Fruit fly (Drosophila melanogaster): ENCODE results near the gene CG42450.

CG42450 gene

DNA sequence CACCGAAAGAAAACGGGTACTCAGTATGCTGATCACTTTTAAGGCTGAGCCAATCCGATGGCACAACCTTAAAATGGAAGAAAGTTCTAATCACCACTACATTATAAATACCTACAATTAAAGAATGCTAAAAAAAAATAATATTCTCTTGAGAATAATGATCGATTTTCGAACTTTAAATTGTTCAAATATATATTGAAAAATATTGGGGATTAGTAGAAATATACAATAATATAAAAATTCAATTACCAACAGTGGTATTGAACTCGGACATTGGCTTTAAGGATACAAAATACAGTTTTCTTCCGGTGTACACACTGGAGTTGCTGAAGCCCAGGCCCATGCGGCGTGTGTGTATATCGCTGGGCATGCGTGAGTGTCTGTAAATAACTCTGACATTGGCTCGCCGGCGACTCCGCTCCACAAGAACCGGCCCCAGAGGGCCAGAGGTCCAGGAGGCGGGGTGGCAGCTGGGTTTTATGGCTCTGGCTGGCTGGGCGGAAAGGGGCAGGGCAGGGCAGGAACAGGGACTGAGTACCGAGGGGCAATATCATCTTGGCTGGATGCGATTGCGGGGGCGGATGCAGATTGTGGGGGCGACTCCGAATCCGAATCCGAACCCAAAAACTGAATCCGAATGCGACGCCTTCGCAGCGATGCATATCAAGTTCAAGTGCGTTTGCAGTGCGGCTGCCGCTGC, 37.1 kb upstream of the CG42450 start (continued):
- TF ChIP-seq Hr78 (GFP tag; optimal IDR thresholded peaks at IDR 0.05), result peak in 1 of 2 experiments; percentile 42
- no peak for TF ChIP-seq Atf6 (GFP tag; IDR thresholded peaks at IDR 0.05)
- no peak for TF ChIP-seq CG13296 (GFP tag; optimal IDR thresholded peaks at IDR 0.05)
- no peak for TF ChIP-seq Neu2 (GFP tag; optimal IDR thresholded peaks at IDR 0.05; ENCODE audit: borderline replicate concordance)
- no peak for TF ChIP-seq tna (GFP tag; IDR thresholded peaks at IDR 0.05; ENCODE audit: partially characterized antibody)
- peak; percentile 28 for TF ChIP-seq HmgZ (tag; optimal IDR thresholded peaks at IDR 0.05)
- TF ChIP-seq ato (GFP tag; IDR thresholded peaks at IDR 0.05; ENCODE audit: partially characterized antibody), result no peak
- no peak for TF ChIP-seq chm (GFP tag; IDR thresholded peaks at IDR 0.05)
- no peak for TF ChIP-seq Sin3A (optimal IDR thresholded peaks at IDR 0.05)
- no peak for TF ChIP-seq CG14441 (GFP tag; IDR thresholded peaks at IDR 0.05)
- peak; percentile 76 for TF ChIP-seq dmrt99B (tag; optimal IDR thresholded peaks at IDR 0.05)
- TF ChIP-seq dysf (GFP tag; IDR thresholded peaks at IDR 0.05), result peak; percentile 41; the same call in 1 of the 3 replicates
- no peak for TF ChIP-seq dm (GFP tag; optimal IDR thresholded peaks at IDR 0.05)
- peak; percentile 51 for TF ChIP-seq CG10209 (GFP tag; optimal IDR thresholded peaks at IDR 0.05)
- TF ChIP-seq CG15601 (tag; optimal IDR thresholded peaks at IDR 0.05), result peak; percentile 87
- no peak for TF ChIP-seq CG5180 (GFP tag; optimal IDR thresholded peaks at IDR 0.05)
- TF ChIP-seq croc (GFP tag; conservative IDR thresholded peaks at IDR 0.05), result peak; percentile 59
- peak; percentile 49 for TF ChIP-seq CG6254 (GFP tag; optimal IDR thresholded peaks at IDR 0.05)
- no peak for TF ChIP-seq psq (GFP tag; optimal IDR thresholded peaks at IDR 0.05)
- TF ChIP-seq Doc3 (GFP tag; IDR thresholded peaks at IDR 0.05; ENCODE audit: partially characterized antibody), result no peak
- peak; percentile 52 for TF ChIP-seq Lhr (GFP tag; optimal IDR thresholded peaks at IDR 0.05)
- no peak for TF ChIP-seq yki (optimal IDR thresholded peaks at IDR 0.05)
- no peak for TF ChIP-seq da (GFP tag; optimal IDR thresholded peaks at IDR 0.05)
- TF ChIP-seq slbo (GFP tag; IDR thresholded peaks at IDR 0.05), result no peak
- no peak for TF ChIP-seq CG2129 (GFP tag; IDR thresholded peaks at IDR 0.05; ENCODE audit: partially characterized antibody)
- TF ChIP-seq vfl (GFP tag; optimal IDR thresholded peaks at IDR 0.05), result no peak
- TF ChIP-seq sob (GFP tag; IDR thresholded peaks at IDR 0.05), result no peak
- no peak for TF ChIP-seq Jarid2 (GFP tag; optimal IDR thresholded peaks at IDR 0.05)
- no peak for TF ChIP-seq CG17568 (GFP tag; optimal IDR thresholded peaks at IDR 0.05)
- TF ChIP-seq stc (GFP tag; IDR thresholded peaks at IDR 0.05), result no peak
- no peak for TF ChIP-seq Adf1 (GFP tag; IDR thresholded peaks at IDR 0.05)
- no peak for TF ChIP-seq gcm2 (GFP tag; optimal IDR thresholded peaks at IDR 0.05)
- TF ChIP-seq pum (GFP tag; optimal IDR thresholded peaks at IDR 0.05), result peak; percentile 21
- TF ChIP-seq otp (GFP tag; IDR thresholded peaks at IDR 0.05), result no peak
- TF ChIP-seq sug (tag; optimal IDR thresholded peaks at IDR 0.05), result no peak
- no peak for TF ChIP-seq gsb (GFP tag; IDR thresholded peaks at IDR 0.05)
- TF ChIP-seq Xrp1 (GFP tag; IDR thresholded peaks at IDR 0.05), result peak; percentile 71
- no peak for TF ChIP-seq D19B (GFP tag; optimal IDR thresholded peaks at IDR 0.05)
- TF ChIP-seq z (GFP tag; IDR thresholded peaks at IDR 0.05), result no peak
- TF ChIP-seq rib (GFP tag; IDR thresholded peaks at IDR 0.05), result no peak
- TF ChIP-seq CG4360 (GFP tag; IDR thresholded peaks at IDR 0.05), result no peak
- peak; percentile 61 for TF ChIP-seq ATbp (GFP tag; optimal IDR thresholded peaks at IDR 0.05)
- peak; percentile 5 for TF ChIP-seq CG8281 (tag; optimal IDR thresholded peaks at IDR 0.05)
- TF ChIP-seq CG3847 (GFP tag; IDR thresholded peaks at IDR 0.05), result no peak
- TF ChIP-seq CG7357 (GFP tag; IDR thresholded peaks at IDR 0.05), result peak; percentile 38; the same call in 1 of the 3 replicates
- TF ChIP-seq ham (GFP tag; IDR thresholded peaks at IDR 0.05), result no peak
- no peak for TF ChIP-seq CG14014 (GFP tag; IDR thresholded peaks at IDR 0.05)
- TF ChIP-seq CG12104 (GFP tag; optimal IDR thresholded peaks at IDR 0.05), result peak; percentile 13
- TF ChIP-seq ind (GFP tag; optimal IDR thresholded peaks at IDR 0.05), result peak; percentile 14
- peak; percentile 83 for TF ChIP-seq CG2712 (tag; optimal IDR thresholded peaks at IDR 0.05)
- TF ChIP-seq CG10274 (GFP tag; optimal IDR thresholded peaks at IDR 0.05), result no peak
